Worm (Caenorhabditis elegans) whole organism, young adult: Measurements from ENCODE around the gene mab-3.

Source experiments
- D2030.7 ChIP-seq: fragments of 200-800 bp; sonication (Bioruptor generic); IDR thresholded peaks from 2 replicates; pipeline ENCODE4 v1.3.6; 2022; ENCODE audit warnings: missing genetic modification reagents, missing genetic modification characterization, missing compliant biosample characterization
- F10E7.11 ChIP-seq: sonication (generic microtip); optimal IDR thresholded peaks from 2 replicates; lab custom pipeline; 2017; ENCODE audit warnings: mild to moderate bottlenecking, missing genetic modification characterization, moderate library complexity, missing compliant biosample characterization
- F39B2.1 ChIP-seq: fragments of 200-800 bp; sonication (Bioruptor generic); IDR thresholded peaks from 2 replicates; pipeline ENCODE4 v1.3.6; 2022; ENCODE audit warnings: missing genetic modification reagents, missing genetic modification characterization, missing compliant biosample characterization
- F52B5.7 ChIP-seq: sonication (generic microtip); optimal IDR thresholded peaks from 2 replicates; lab custom pipeline; 2016; ENCODE audit warnings: mild to moderate bottlenecking, missing genetic modification characterization, missing compliant biosample characterization
- F57A8.1 ChIP-seq: fragments of 200-800 bp; sonication (Bioruptor generic); optimal IDR thresholded peaks from 2 replicates; lab custom pipeline; 2018; ENCODE audit warnings: mild to moderate bottlenecking, missing genetic modification characterization, moderate library complexity, missing compliant biosample characterization
- F57C9.4 ChIP-seq: sonication (generic microtip); optimal IDR thresholded peaks from 2 replicates; lab custom pipeline; 2017; ENCODE audit warnings: mild to moderate bottlenecking, missing genetic modification characterization, missing compliant biosample characterization
- T26A5.8 ChIP-seq: sonication (generic microtip); optimal IDR thresholded peaks from 2 replicates; lab custom pipeline; 2016; ENCODE audit warnings: missing genetic modification characterization, missing compliant biosample characterization
- Y56A3A.18 ChIP-seq: fragments of 200-800 bp; sonication (Bioruptor generic); IDR thresholded peaks from 2 replicates; pipeline ENCODE4 v1.3.6; 2022; ENCODE audit warnings: missing genetic modification reagents, missing genetic modification characterization, missing compliant biosample characterization
- Y67H2A.10 ChIP-seq: fragments of 200-800 bp; sonication (Bioruptor generic); conservative IDR thresholded peaks from 2 replicates; pipeline ENCODE4 v1.3.6; 2022; ENCODE audit warnings: missing genetic modification reagents, missing genetic modification characterization, missing compliant biosample characterization
- Y95B8A.8 ChIP-seq: fragments of 200-800 bp; sonication (Bioruptor generic); IDR thresholded peaks from 2 replicates; pipeline ENCODE4 v1.3.6; 2022; ENCODE audit warnings: missing genetic modification reagents, missing genetic modification characterization, missing compliant biosample characterization
- aptf-3 ChIP-seq: fragments of 200-800 bp; sonication (Bioruptor generic); IDR thresholded peaks from 2 replicates; pipeline ENCODE4 v1.3.6; 2022; ENCODE audit warnings: missing genetic modification characterization, missing compliant biosample characterization
- atf-7 ChIP-seq: sonication (generic microtip); optimal IDR thresholded peaks from 2 replicates; lab custom pipeline; 2017; ENCODE audit warnings: mild to moderate bottlenecking, missing genetic modification characterization, missing compliant biosample characterization
- bed-2 ChIP-seq: fragments of 200-800 bp; sonication (Bioruptor generic); IDR thresholded peaks from 2 replicates; pipeline ENCODE4 v1.3.6; 2022; ENCODE audit warnings: missing genetic modification reagents, missing genetic modification characterization, missing compliant biosample characterization
- cebp-1 ChIP-seq, 2 experiments: fragments of 200-800 bp in 1 of 2; sonication (Bioruptor generic) in 1 of 2; sonication (generic microtip) in 1 of 2; IDR thresholded peaks in 1 of 2; optimal IDR thresholded peaks in 1 of 2; 2 replicates each; pipeline versions ENCODE4 v1.3.6 to Lab custom; 2017 to 2022; ENCODE audit warnings: missing compliant biosample characterization in 2 of 2, missing genetic modification characterization in 2 of 2, mild to moderate bottlenecking in 1 of 2, missing genetic modification reagents in 1 of 2, moderate library complexity in 1 of 2
- ceh-40 ChIP-seq: fragments of 200-800 bp; sonication (Bioruptor generic); IDR thresholded peaks from 2 replicates; pipeline ENCODE4 v1.3.6; 2022; ENCODE audit warnings: missing genetic modification characterization, missing compliant biosample characterization
- ceh-79 ChIP-seq: sonication (generic microtip); optimal IDR thresholded peaks from 2 replicates; lab custom pipeline; 2017; ENCODE audit warnings: mild to moderate bottlenecking, missing genetic modification characterization, missing compliant biosample characterization
- ceh-91 ChIP-seq: fragments of 200-800 bp; sonication (Bioruptor generic); IDR thresholded peaks from 2 replicates; pipeline ENCODE4 v1.3.6; 2022; ENCODE audit warnings: missing genetic modification reagents, missing genetic modification characterization, missing compliant biosample characterization
- ekl-4 ChIP-seq: fragments of 200-800 bp; sonication (Bioruptor generic); IDR thresholded peaks from 2 replicates; pipeline ENCODE4 v1.3.6; 2022; ENCODE audit warnings: missing genetic modification reagents, missing genetic modification characterization, missing compliant biosample characterization
- gei-17 ChIP-seq: fragments of 200-800 bp; sonication (Bioruptor generic); optimal IDR thresholded peaks from 2 replicates; lab custom pipeline; 2018; ENCODE audit warnings: mild to moderate bottlenecking, missing genetic modification characterization, missing compliant biosample characterization
- hlh-12 ChIP-seq: sonication (generic microtip); optimal IDR thresholded peaks from 2 replicates; lab custom pipeline; 2016; ENCODE audit warnings: missing genetic modification characterization, missing compliant biosample characterization
- hlh-26 ChIP-seq: fragments of 200-800 bp; sonication (Bioruptor generic); conservative IDR thresholded peaks from 2 replicates; pipeline ENCODE4 v1.3.6; 2022; ENCODE audit warnings: missing genetic modification reagents, missing genetic modification characterization, missing compliant biosample characterization
- hmg-1.2 ChIP-seq: fragments of 200-800 bp; sonication (Bioruptor generic); IDR thresholded peaks from 2 replicates; pipeline ENCODE4 v1.3.6; 2022; ENCODE audit warnings: missing genetic modification reagents, missing genetic modification characterization, missing compliant biosample characterization
- lin-40 ChIP-seq: sonication (generic microtip); optimal IDR thresholded peaks from 2 replicates; lab custom pipeline; 2016; ENCODE audit warnings: missing genetic modification characterization, mild to moderate bottlenecking, missing compliant biosample characterization, missing genotype, missing genetic modification reagents
- lin-54 ChIP-seq: fragments of 200-800 bp; sonication (Bioruptor generic); optimal IDR thresholded peaks from 2 replicates; lab custom pipeline; 2018; ENCODE audit warnings: mild to moderate bottlenecking, missing genetic modification characterization, missing compliant biosample characterization
- lir-1 ChIP-seq: fragments of 200-800 bp; sonication (Bioruptor generic); conservative IDR thresholded peaks from 2 replicates; pipeline ENCODE4 v1.3.6; 2022; ENCODE audit warnings: missing genetic modification reagents, missing genetic modification characterization, missing compliant biosample characterization
- lsl-1 ChIP-seq: fragments of 200-800 bp; sonication (Bioruptor generic); optimal IDR thresholded peaks from 2 replicates; lab custom pipeline; 2018; ENCODE audit warnings: mild to moderate bottlenecking, missing genetic modification characterization, moderate library complexity, missing compliant biosample characterization
- lsy-27 ChIP-seq: sonication (generic microtip); optimal IDR thresholded peaks from 2 replicates; lab custom pipeline; 2017; ENCODE audit warnings: missing genetic modification characterization, mild to moderate bottlenecking, missing compliant biosample characterization, antibody characterized with exemption, missing genotype, borderline replicate concordance; ENCODE audit not compliant: insufficient read depth
- madf-3 ChIP-seq: fragments of 200-800 bp; sonication (Bioruptor generic); IDR thresholded peaks from 2 replicates; pipeline ENCODE4 v1.3.6; 2022; ENCODE audit warnings: missing genetic modification reagents, missing genetic modification characterization, missing compliant biosample characterization
- madf-6 ChIP-seq: fragments of 200-800 bp; sonication (Bioruptor generic); IDR thresholded peaks from 2 replicates; pipeline ENCODE4 v1.3.6; 2022; ENCODE audit warnings: missing genetic modification reagents, missing genetic modification characterization, missing compliant biosample characterization
- madf-8 ChIP-seq: fragments of 200-800 bp; sonication (Bioruptor generic); conservative IDR thresholded peaks from 2 replicates; pipeline ENCODE4 v1.3.6; 2022; ENCODE audit warnings: missing genetic modification reagents, missing genetic modification characterization, missing compliant biosample characterization
- mel-28 ChIP-seq: sonication (generic microtip); optimal IDR thresholded peaks from 2 replicates; lab custom pipeline; 2016; ENCODE audit warnings: borderline replicate concordance, mild to moderate bottlenecking, missing genetic modification characterization, missing compliant biosample characterization
- mxl-1 ChIP-seq: sonication (generic microtip); optimal IDR thresholded peaks from 2 replicates; lab custom pipeline; 2016; ENCODE audit warnings: missing genetic modification characterization, missing compliant biosample characterization
- nfya-1 ChIP-seq: sonication (generic microtip); optimal IDR thresholded peaks from 2 replicates; lab custom pipeline; 2017; ENCODE audit warnings: antibody characterized with exemption, missing compliant biosample characterization, missing genetic modification characterization, borderline replicate concordance; ENCODE audit not compliant: insufficient read depth
- nhr-90 ChIP-seq: sonication (generic microtip); optimal IDR thresholded peaks from 2 replicates; lab custom pipeline; 2016; ENCODE audit warnings: missing genotype, mild to moderate bottlenecking, missing genetic modification characterization, missing compliant biosample characterization
- rcor-1 ChIP-seq: fragments of 200-800 bp; sonication (Bioruptor generic); IDR thresholded peaks from 2 replicates; pipeline ENCODE4 v1.3.6; 2022; ENCODE audit warnings: missing genetic modification reagents, missing genetic modification characterization, missing compliant biosample characterization
- rec-8 ChIP-seq, 2 experiments: sonication (generic microtip); optimal IDR thresholded peaks; 2 replicates each; lab custom pipeline; 2016; ENCODE audit warnings: mild to moderate bottlenecking in 2 of 2, missing genetic modification characterization in 2 of 2, missing genetic modification reagents in 2 of 2, missing genotype in 2 of 2, missing biosample characterization in 1 of 2, missing compliant biosample characterization in 1 of 2, moderate library complexity in 1 of 2
- repo-1 ChIP-seq: sonication (generic microtip); optimal IDR thresholded peaks from 2 replicates; lab custom pipeline; 2017; ENCODE audit warnings: mild to moderate bottlenecking, missing genetic modification characterization, missing compliant biosample characterization
- sdz-38 ChIP-seq: sonication (generic microtip); optimal IDR thresholded peaks from 2 replicates; lab custom pipeline; 2016; ENCODE audit warnings: missing genotype, missing genetic modification characterization, missing compliant biosample characterization
- sea-2 ChIP-seq: fragments of 200-800 bp; sonication (Bioruptor generic); IDR thresholded peaks from 2 replicates; pipeline ENCODE4 v1.3.6; 2022; ENCODE audit warnings: missing genetic modification characterization, missing compliant biosample characterization
- snpc-1.3 ChIP-seq: sonication (generic microtip); optimal IDR thresholded peaks from 2 replicates; lab custom pipeline; 2017; ENCODE audit warnings: missing genetic modification characterization, mild to moderate bottlenecking, missing compliant biosample characterization, antibody characterized with exemption, moderate library complexity, missing genotype, missing genetic modification reagents; ENCODE audit not compliant: insufficient read depth
- somi-1 ChIP-seq: fragments of 200-800 bp; sonication (Bioruptor generic); optimal IDR thresholded peaks from 2 replicates; lab custom pipeline; 2018; ENCODE audit warnings: mild to moderate bottlenecking, missing genetic modification characterization, missing compliant biosample characterization
- sptf-2 ChIP-seq: fragments of 200-800 bp; sonication (Bioruptor generic); optimal IDR thresholded peaks from 2 replicates; lab custom pipeline; 2018; ENCODE audit warnings: mild to moderate bottlenecking, missing genetic modification characterization, missing compliant biosample characterization
- tbx-9 ChIP-seq: sonication (generic microtip); optimal IDR thresholded peaks from 2 replicates; lab custom pipeline; 2016; ENCODE audit warnings: borderline replicate concordance, missing genetic modification characterization, inconsistent platforms, missing compliant biosample characterization
- unc-130 ChIP-seq: sonication (generic microtip); optimal IDR thresholded peaks from 2 replicates; lab custom pipeline; 2016; ENCODE audit warnings: missing genetic modification reagents, missing genetic modification characterization, missing compliant biosample characterization
- xnd-1 ChIP-seq: sonication (generic microtip); optimal IDR thresholded peaks from 2 replicates; lab custom pipeline; 2016; ENCODE audit warnings: missing genotype, missing genetic modification reagents, missing genetic modification characterization, missing compliant biosample characterization
- ztf-28 ChIP-seq: fragments of 200-800 bp; sonication (Bioruptor generic); IDR thresholded peaks from 2 replicates; pipeline ENCODE4 v1.3.6; 2022; ENCODE audit warnings: missing genetic modification reagents, missing genetic modification characterization, missing compliant biosample characterization
- ztf-3 ChIP-seq: fragments of 200-800 bp; sonication (Bioruptor generic); optimal IDR thresholded peaks from 2 replicates; lab custom pipeline; 2018; ENCODE audit warnings: mild to moderate bottlenecking, missing genetic modification characterization, missing compliant biosample characterization

Gene mab-3

DNA sequence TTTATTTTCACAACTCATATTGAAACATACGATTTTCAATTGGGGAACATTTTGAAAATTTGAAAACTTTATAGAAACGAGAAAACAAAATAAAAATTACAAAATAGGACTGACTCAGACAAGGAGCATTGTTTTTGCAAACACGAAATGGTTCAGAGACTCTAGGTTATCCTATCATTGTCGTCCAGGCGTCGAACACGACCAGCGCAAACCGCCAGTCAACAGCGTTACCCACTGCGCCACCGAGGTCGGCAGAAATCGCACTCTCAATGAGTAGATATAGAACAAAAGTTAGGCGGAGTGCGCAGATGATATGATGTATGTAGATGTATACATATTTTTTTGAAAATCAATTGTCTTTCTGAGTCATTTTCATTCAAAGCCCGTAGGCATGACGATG lies 42.7 kb downstream of the mab-3 start (continued):
- TF ChIP-seq mel-28 (no peak), xnd-1 (tag; lab: Kevin White, UChicago) (peak; percentile 15), ceh-40 (0 out of 2 replicates have a peak, but pooled peaks have one; percentile 60), tbx-9 (tag; lab: Kevin White, UChicago) (no peak), bed-2 (GFP tag; lab: Robert Waterston, UW) (no peak), nhr-90 (tag; lab: Kevin White, UChicago) (peak; percentile 72), F52B5.7 (tag; lab: Kevin White, UChicago) (peak; percentile 13), gei-17 (GFP tag; lab: Kevin White, UChicago) (no peak), hlh-26 (no peak), F39B2.1 (GFP tag; lab: Robert Waterston, UW) (no peak), madf-6 (GFP tag; lab: Robert Waterston, UW) (peak; percentile 76), T26A5.8 (no peak), F57C9.4 (no peak), repo-1 (tag; lab: Kevin White, UChicago) (peak; percentile 78), hlh-12 (tag; lab: Kevin White, UChicago) (no peak), rcor-1 (GFP tag; lab: Robert Waterston, UW) (peak; percentile 58), ceh-79 (tag; lab: Kevin White, UChicago) (no peak), sea-2 (GFP tag; lab: Robert Waterston, UW) (0 out of 2 replicates have a peak, but pooled peaks have one; percentile 54), nfya-1 (tag; lab: Kevin White, UChicago) (no peak), madf-3 (GFP tag; lab: Robert Waterston, UW) (0 out of 2 replicates have a peak, but pooled peaks have one; percentile 68), F57A8.1 (GFP tag; lab: Kevin White, UChicago) (no peak), snpc-1.3 (tag; lab: Kevin White, UChicago) (peak; percentile 84), somi-1 (GFP tag; lab: Kevin White, UChicago) (no peak), lin-40 (tag; lab: Kevin White, UChicago) (peak; percentile 68), lin-54 (GFP tag; lab: Kevin White, UChicago) (no peak), Y67H2A.10 (GFP tag; lab: Robert Waterston, UW) (no peak), lsy-27 (tag; lab: Kevin White, UChicago) (no peak), sptf-2 (GFP tag; lab: Kevin White, UChicago) (no peak), hmg-1.2 (GFP tag; lab: Robert Waterston, UW) (peak; percentile 70), ekl-4 (GFP tag; lab: Robert Waterston, UW) (peak; percentile 56; the same call in 1 of the 2 replicates), D2030.7 (GFP tag; lab: Robert Waterston, UW) (peak; percentile 68; the same call in 1 of the 2 replicates), aptf-3 (GFP tag; lab: Robert Waterston, UW) (0 out of 2 replicates have a peak, but pooled peaks have one; percentile 19), rec-8 (tag; optimal IDR thresholded peaks at IDR 0.05; lab: Kevin White, UChicago) (peak; percentile 33 to 82), sdz-38 (tag; lab: Kevin White, UChicago) (no peak), ztf-28 (GFP tag; lab: Robert Waterston, UW) (peak; percentile 76; the same call in 1 of the 2 replicates), F10E7.11 (peak; percentile 69), atf-7 (tag; lab: Kevin White, UChicago) (peak; percentile 50), unc-130 (GFP tag; lab: Kevin White, UChicago) (peak; percentile 55), lir-1 (no peak), cebp-1 (GFP tag; IDR thresholded peaks at IDR 0.05; lab: Robert Waterston, UW) (0 out of 2 replicates have a peak, but pooled peaks have one; percentile 33), cebp-1 (tag; optimal IDR thresholded peaks at IDR 0.05; lab: Kevin White, UChicago) (no peak), ztf-3 (no peak), ceh-91 (GFP tag; lab: Robert Waterston, UW) (0 out of 2 replicates have a peak, but pooled peaks have one; percentile 33), lsl-1 (GFP tag; lab: Kevin White, UChicago) (peak; percentile 42), Y56A3A.18 (GFP tag; lab: Robert Waterston, UW) (peak; percentile 79), Y95B8A.8 (GFP tag; lab: Robert Waterston, UW) (peak; percentile 58; the same call in 1 of the 2 replicates), madf-8 (GFP tag; lab: Robert Waterston, UW) (no peak), mxl-1 (tag; lab: Kevin White, UChicago) (peak; percentile 81)
